Fruit fly (Drosophila melanogaster): ENCODE measurements around the gene Nrg.
A peak's percentile ranks its signal among the peaks of the same experiment; 100 is the strongest.

Gene Nrg

dm6 chrX:8574672-8575350 is 57.6 kb downstream of the Nrg start (continued):
- TF ChIP-seq CG17612 (GFP tag; IDR thresholded peaks at IDR 0.05) (no peak), CG3163 (GFP tag; optimal IDR thresholded peaks at IDR 0.05) (no peak), fd64A (GFP tag; optimal IDR thresholded peaks at IDR 0.05) (no peak), Pdp1 (GFP tag; optimal IDR thresholded peaks at IDR 0.05) (peak in 1 of 2 experiments; percentile 13), lola (GFP tag; optimal IDR thresholded peaks at IDR 0.05) (no peak), ems (GFP tag; optimal IDR thresholded peaks at IDR 0.05) (peak; percentile 39), CG1024 (GFP tag; IDR thresholded peaks at IDR 0.05) (no peak), her (GFP tag; optimal IDR thresholded peaks at IDR 0.05) (peak; percentile 64), kni (GFP tag; optimal IDR thresholded peaks at IDR 0.05) (no peak), D19A (tag; optimal IDR thresholded peaks at IDR 0.05) (peak; percentile 4), CG42726 (GFP tag; IDR thresholded peaks at IDR 0.05; ENCODE audit: partially characterized antibody) (no peak), Trl (optimal IDR thresholded peaks at IDR 0.05) (no peak), Trl (GFP tag; optimal IDR thresholded peaks at IDR 0.05) (peak; percentile 1), chif (GFP tag; optimal IDR thresholded peaks at IDR 0.05) (peak in 1 of 2 experiments; percentile 3), CG6175 (GFP tag; IDR thresholded peaks at IDR 0.05) (no peak), Drgx (GFP tag; IDR thresholded peaks at IDR 0.05) (peak; percentile 50), fu2 (GFP tag; optimal IDR thresholded peaks at IDR 0.05) (no peak), CG43689 (GFP tag; IDR thresholded peaks at IDR 0.05) (no peak), sens-2 (GFP tag; IDR thresholded peaks at IDR 0.05) (no peak), CG16863 (GFP tag; optimal IDR thresholded peaks at IDR 0.05) (peak; percentile 9), Awh (GFP tag; IDR thresholded peaks at IDR 0.05) (no peak), CG11695 (GFP tag; IDR thresholded peaks at IDR 0.05) (0 out of 3 replicates have a peak, but pooled peaks have one; percentile 33), fd3F (GFP tag; optimal IDR thresholded peaks at IDR 0.05) (peak; percentile 13), hth (optimal IDR thresholded peaks at IDR 0.05) (no peak), bsh (GFP tag; optimal IDR thresholded peaks at IDR 0.05) (peak in 1 of 2 experiments; percentile 8), CG10366 (GFP tag; IDR thresholded peaks at IDR 0.05) (peak; percentile 10; the same call in 1 of the 2 replicates), CG12071 (GFP tag; optimal IDR thresholded peaks at IDR 0.05) (peak; percentile 4), CG12155 (GFP tag; optimal IDR thresholded peaks at IDR 0.05) (peak; percentile 1), Sry-δ (GFP tag; optimal IDR thresholded peaks at IDR 0.05) (no peak), ham (GFP tag; IDR thresholded peaks at IDR 0.05) (no peak), vfl (GFP tag; optimal IDR thresholded peaks at IDR 0.05) (no peak), CG3281 (GFP tag; optimal IDR thresholded peaks at IDR 0.05) (peak; percentile 27), CG10979 (tag; optimal IDR thresholded peaks at IDR 0.05) (peak; percentile 11), ap (GFP tag; IDR thresholded peaks at IDR 0.05) (no peak), CG12942 (GFP tag; optimal IDR thresholded peaks at IDR 0.05) (no peak), CG3847 (GFP tag; IDR thresholded peaks at IDR 0.05) (peak; percentile 42), CG9727 (GFP tag; optimal IDR thresholded peaks at IDR 0.05) (peak; percentile 35), CG6689 (GFP tag; IDR thresholded peaks at IDR 0.05) (peak; percentile 81), sd (tag; optimal IDR thresholded peaks at IDR 0.05) (peak; percentile 97), Med (GFP tag) (peak; percentile 88), CG11723 (GFP tag; optimal IDR thresholded peaks at IDR 0.05) (no peak), CG12104 (GFP tag; optimal IDR thresholded peaks at IDR 0.05) (no peak), crp (GFP tag; optimal IDR thresholded peaks at IDR 0.05) (peak in 1 of 2 experiments; percentile 45), B-H2 (GFP tag; optimal IDR thresholded peaks at IDR 0.05) (no peak), CG32772 (GFP tag; IDR thresholded peaks at IDR 0.05) (no peak), CG15479 (GFP tag; optimal IDR thresholded peaks at IDR 0.05) (peak; percentile 36), dmrt99B (tag; optimal IDR thresholded peaks at IDR 0.05) (peak; percentile 47), Kr (GFP tag; optimal IDR thresholded peaks at IDR 0.05) (peak; percentile 7), hb (GFP tag; IDR thresholded peaks at IDR 0.05; ENCODE audit: partially characterized antibody) (no peak), trh (GFP tag; optimal IDR thresholded peaks at IDR 0.05) (no peak)
